Worm (Caenorhabditis elegans) whole organism, L4 larva: ENCODE data around the gene his-60.

Experiments
- ctbp-1 ChIP-seq: fragments of 200-800 bp; sonication (Bioruptor generic); IDR thresholded peaks from 2 replicates; pipeline ENCODE4 v1.3.6; 2022; ENCODE audit warnings: missing genetic modification reagents, missing genetic modification characterization, missing compliant biosample characterization
- zip-2 ChIP-seq: fragments of 150-350 bp; optimal IDR thresholded peaks from 2 replicates; lab custom pipeline; 2014; ENCODE audit warnings: missing biosample characterization, missing genetic modification characterization

ce11 chrIV:7500924-7501323, 13.1 kb upstream of the his-60 start:
- TF ChIP-seq ctbp-1 (no peak), zip-2 (tag; lab: Kevin White, UChicago) (no peak)
